Worm (Caenorhabditis elegans): ENCODE data around the gene B0454.5.

- TF ChIP-seq ceh-82 (tag; optimal IDR thresholded peaks at IDR 0.05) (no peak), snpc-4 (tag; optimal IDR thresholded peaks at IDR 0.05) (no peak), zag-1 (tag; optimal IDR thresholded peaks at IDR 0.05) (no peak), ztf-4 (tag; optimal IDR thresholded peaks at IDR 0.05) (no peak), elt-3 (tag; optimal IDR thresholded peaks at IDR 0.05) (no peak), nhr-237 (tag; optimal IDR thresholded peaks at IDR 0.05) (no peak), elt-2 (tag; optimal IDR thresholded peaks at IDR 0.05) (no peak), fos-1 (tag; optimal IDR thresholded peaks at IDR 0.05) (no peak), egl-27 (tag; optimal IDR thresholded peaks at IDR 0.05) (no peak), elt-1 (tag; optimal IDR thresholded peaks at IDR 0.05) (no peak), ztf-11 (tag; optimal IDR thresholded peaks at IDR 0.05) (no peak), aly-2 (tag; optimal IDR thresholded peaks at IDR 0.05) (no peak), R02D3.7 (tag; optimal IDR thresholded peaks at IDR 0.05) (no peak), unc-62 (GFP tag; optimal IDR thresholded peaks at IDR 0.05) (no peak)
Measured at ce11 chrII:3067447-3067846, 28.8 kb downstream of the B0454.5 start.
